Fruit fly (Drosophila melanogaster) whole organism, embryonic: ENCODE measurements around the gene pnr.
A peak's percentile ranks its signal among the peaks of the same experiment; 100 is the strongest.

Experiments used
- Adf1 ChIP-seq: fragments of 200-800 bp; sonication (Bioruptor generic); IDR thresholded peaks from 2 replicates; pipeline ENCODE4 v1.3.6; 2022; ENCODE audit warnings: missing biosample characterization, missing genetic modification characterization
- Atf6 ChIP-seq: fragments of 200-800 bp; sonication (Bioruptor generic); IDR thresholded peaks from 2 replicates; pipeline ENCODE4 v1.3.6; 2022; ENCODE audit warnings: missing biosample characterization, missing genetic modification characterization
- Awh ChIP-seq: fragments of 200-800 bp; sonication (Bioruptor generic); IDR thresholded peaks from 2 replicates; pipeline ENCODE4, ENCODE4 v1.3.6; 2022; ENCODE audit warnings: missing biosample characterization, missing genetic modification characterization
- CG10979 ChIP-seq: fragments of 200-800 bp; sonication (Bioruptor generic); optimal IDR thresholded peaks from 2 replicates; lab custom pipeline; 2018; ENCODE audit warnings: missing biosample characterization, mild to moderate bottlenecking, missing genetic modification characterization, moderate library complexity
- CG12104 ChIP-seq: fragments of 200-800 bp; sonication (Bioruptor generic); optimal IDR thresholded peaks from 3 replicates; lab custom pipeline; 2016; ENCODE audit warnings: missing biosample characterization, missing genetic modification characterization
- CG12236 ChIP-seq: fragments of 200-800 bp; sonication (Bioruptor generic); optimal IDR thresholded peaks from 2 replicates; lab custom pipeline; 2016; ENCODE audit warnings: missing biosample characterization, missing genetic modification characterization
- CG1233 ChIP-seq: fragments of 200-800 bp; sonication (Bioruptor generic); optimal IDR thresholded peaks from 4 replicates; lab custom pipeline; 2018; ENCODE audit warnings: missing biosample characterization, mild to moderate bottlenecking, missing genetic modification characterization
- CG13424 ChIP-seq: fragments of 200-800 bp; sonication (Bioruptor generic); optimal IDR thresholded peaks from 2 replicates; lab custom pipeline; 2019; ENCODE audit warnings: missing biosample characterization, mild to moderate bottlenecking, missing genetic modification characterization, moderate library complexity
- CG14050 ChIP-seq: fragments of 200-800 bp; sonication (Bioruptor generic); IDR thresholded peaks from 3 replicates; pipeline ENCODE4 v1.3.6; 2022; ENCODE audit warnings: missing biosample characterization, missing genetic modification characterization
- CG15073 ChIP-seq: fragments of 200-800 bp; sonication (Bioruptor generic); optimal IDR thresholded peaks from 2 replicates; lab custom pipeline; 2016; ENCODE audit warnings: missing biosample characterization, missing genetic modification characterization
- CG15601 ChIP-seq: fragments of 200-800 bp; sonication (Bioruptor generic); optimal IDR thresholded peaks from 3 replicates; lab custom pipeline; 2019; ENCODE audit warnings: missing biosample characterization, mild to moderate bottlenecking, missing genetic modification characterization, moderate library complexity
- CG16779 ChIP-seq: fragments of 200-800 bp; sonication (Bioruptor generic); IDR thresholded peaks from 2 replicates; pipeline ENCODE4 v1.3.6; 2022; ENCODE audit warnings: missing biosample characterization, missing genetic modification characterization
- CG17385 ChIP-seq: fragments of 200-800 bp; sonication (Bioruptor generic); optimal IDR thresholded peaks from 3 replicates; lab custom pipeline; 2018; ENCODE audit warnings: missing biosample characterization, mild to moderate bottlenecking, missing genetic modification characterization
- CG32767 ChIP-seq: fragments of 200-800 bp; sonication (Bioruptor generic); IDR thresholded peaks from 2 replicates; pipeline ENCODE4 v1.3.6; 2022; ENCODE audit warnings: missing biosample characterization, missing genetic modification characterization
- CG5953 ChIP-seq: fragments of 200-800 bp; sonication (Bioruptor generic); IDR thresholded peaks from 2 replicates; pipeline ENCODE4 v1.3.6; 2022; ENCODE audit warnings: missing biosample characterization, missing genetic modification characterization
- CG6813 ChIP-seq: fragments of 200-800 bp; sonication (Bioruptor generic); optimal IDR thresholded peaks from 2 replicates; lab custom pipeline; 2017; ENCODE audit warnings: missing biosample characterization, missing genetic modification characterization, mild to moderate bottlenecking, moderate library complexity, missing genetic modification reagents
- CG6854 ChIP-seq: fragments of 200-800 bp; sonication (Bioruptor generic); optimal IDR thresholded peaks from 3 replicates; lab custom pipeline; 2017; ENCODE audit warnings: missing biosample characterization, mild to moderate bottlenecking, missing genetic modification characterization
- CG8388 ChIP-seq: fragments of 200-800 bp; sonication (Bioruptor generic); optimal IDR thresholded peaks from 2 replicates; lab custom pipeline; 2019; ENCODE audit warnings: missing biosample characterization, mild to moderate bottlenecking, missing genetic modification characterization, moderate library complexity
- CG8478 ChIP-seq: fragments of >200 bp; optimal IDR thresholded peaks from 2 replicates; lab custom pipeline; 2018
- CG9437 ChIP-seq: fragments of 200-800 bp; sonication (Bioruptor generic); optimal IDR thresholded peaks from 2 replicates; lab custom pipeline; 2018; ENCODE audit warnings: missing biosample characterization, mild to moderate bottlenecking, missing genetic modification characterization
- CG9797 ChIP-seq: fragments of 200-800 bp; sonication (Bioruptor generic); optimal IDR thresholded peaks from 3 replicates; lab custom pipeline; 2018; ENCODE audit warnings: missing biosample characterization, mild to moderate bottlenecking, missing genetic modification characterization
- Dfd ChIP-seq, 2 experiments: fragments of >200 bp; optimal IDR thresholded peaks; 2 replicates each; lab custom pipeline; 2017; ENCODE audit warnings: missing biosample characterization in 2 of 2, missing genetic modification characterization in 2 of 2
- Dref ChIP-seq: fragments of 200-800 bp; sonication (Bioruptor generic); IDR thresholded peaks from 2 replicates; pipeline ENCODE4 v1.3.6; 2022; ENCODE audit warnings: missing biosample characterization, missing genetic modification characterization
- HLH4C ChIP-seq: fragments of 200-800 bp; sonication (Bioruptor generic); IDR thresholded peaks from 3 replicates; pipeline ENCODE4 v1.3.6; 2022; ENCODE audit warnings: missing biosample characterization, missing genetic modification characterization; ENCODE audit not compliant: partially characterized antibody
- Hr39 ChIP-seq: fragments of >200 bp; optimal IDR thresholded peaks from 2 replicates; lab custom pipeline; 2017
- Myb ChIP-seq: fragments of 200-800 bp; sonication (Bioruptor generic); optimal IDR thresholded peaks from 2 replicates; lab custom pipeline; 2016; ENCODE audit warnings: missing biosample characterization, missing genetic modification characterization
- NC2α ChIP-seq: fragments of 200-800 bp; sonication (Bioruptor generic); optimal IDR thresholded peaks from 2 replicates; lab custom pipeline; 2016; ENCODE audit warnings: missing biosample characterization, missing genetic modification characterization
- NC2β ChIP-seq: fragments of 200-800 bp; sonication (Bioruptor generic); optimal IDR thresholded peaks from 2 replicates; lab custom pipeline; 2016; ENCODE audit warnings: missing biosample characterization, missing genetic modification characterization
- NFAT ChIP-seq: fragments of 200-800 bp; sonication (Bioruptor generic); IDR thresholded peaks from 2 replicates; pipeline ENCODE4 v1.3.6; 2022; ENCODE audit warnings: missing biosample characterization, missing genetic modification characterization
- Neu2 ChIP-seq: fragments of 200-800 bp; sonication (Bioruptor generic); optimal IDR thresholded peaks from 3 replicates; lab custom pipeline; 2016; ENCODE audit warnings: missing biosample characterization, missing genetic modification characterization, borderline replicate concordance
- PHDP ChIP-seq: fragments of 200-800 bp; sonication (Bioruptor generic); optimal IDR thresholded peaks from 3 replicates; lab custom pipeline; 2018; ENCODE audit warnings: missing biosample characterization, mild to moderate bottlenecking, missing genetic modification characterization, moderate library complexity
- Sin3A ChIP-seq: fragments of >200 bp; optimal IDR thresholded peaks from 2 replicates; lab custom pipeline; 2018
- Spps ChIP-seq: fragments of 200-800 bp; sonication (Bioruptor generic); optimal IDR thresholded peaks from 2 replicates; lab custom pipeline; 2018; ENCODE audit warnings: missing biosample characterization, mild to moderate bottlenecking, missing genetic modification characterization
- Ssrp ChIP-seq: fragments of 200-800 bp; sonication (Bioruptor generic); optimal IDR thresholded peaks from 2 replicates; lab custom pipeline; 2018; ENCODE audit warnings: missing biosample characterization, mild to moderate bottlenecking, missing genetic modification characterization, moderate library complexity
- cg ChIP-seq: fragments of 200-800 bp; sonication (Bioruptor generic); optimal IDR thresholded peaks from 3 replicates; lab custom pipeline; 2019; ENCODE audit warnings: missing biosample characterization, mild to moderate bottlenecking, missing genetic modification characterization, moderate library complexity
- chn ChIP-seq: fragments of 200-800 bp; sonication (Bioruptor generic); optimal IDR thresholded peaks from 2 replicates; lab custom pipeline; 2016; ENCODE audit warnings: missing biosample characterization, missing genetic modification characterization
- ci ChIP-seq: fragments of 200-800 bp; sonication (Bioruptor generic); IDR thresholded peaks from 3 replicates; pipeline ENCODE4 v1.3.6; 2022; ENCODE audit warnings: missing biosample characterization, missing genetic modification characterization
- dan ChIP-seq: fragments of 200-800 bp; sonication (Bioruptor generic); IDR thresholded peaks from 2 replicates; pipeline ENCODE4 v1.3.6; 2022; ENCODE audit warnings: missing biosample characterization, missing genetic modification characterization
- en ChIP-seq: fragments of 200-800 bp; sonication (Bioruptor generic); optimal IDR thresholded peaks from 2 replicates; lab custom pipeline; 2016; ENCODE audit warnings: missing biosample characterization, missing genetic modification characterization
- fu2 ChIP-seq: fragments of 200-800 bp; sonication (Bioruptor generic); optimal IDR thresholded peaks from 2 replicates; lab custom pipeline; 2016; ENCODE audit warnings: missing biosample characterization, missing genetic modification characterization
- grau ChIP-seq: fragments of 200-800 bp; optimal IDR thresholded peaks from 3 replicates; lab custom pipeline; 2019; ENCODE audit warnings: missing biosample characterization, mild to moderate bottlenecking, missing genetic modification characterization, moderate library complexity
- gro ChIP-seq: fragments of 200-800 bp; sonication (Bioruptor generic); optimal IDR thresholded peaks from 2 replicates; lab custom pipeline; 2016; ENCODE audit warnings: missing biosample characterization, missing genetic modification characterization
- gsb-n ChIP-seq: fragments of 200-800 bp; sonication (Bioruptor generic); optimal IDR thresholded peaks from 3 replicates; lab custom pipeline; 2018; ENCODE audit warnings: missing biosample characterization, mild to moderate bottlenecking, missing genetic modification characterization
- h ChIP-seq: fragments of >200 bp; optimal IDR thresholded peaks from 2 replicates; lab custom pipeline; 2017
- nerfin-2 ChIP-seq: fragments of 200-800 bp; sonication (Bioruptor generic); IDR thresholded peaks from 2 replicates; pipeline ENCODE4 v1.3.6; 2022; ENCODE audit warnings: missing biosample characterization, missing genetic modification characterization; ENCODE audit not compliant: partially characterized antibody
- row ChIP-seq: fragments of 200-800 bp; sonication (Bioruptor generic); IDR thresholded peaks from 3 replicates; pipeline ENCODE4 v1.3.6; 2022; ENCODE audit warnings: missing biosample characterization, missing genetic modification characterization
- schlank ChIP-seq: fragments of 200-800 bp; sonication (Bioruptor generic); optimal IDR thresholded peaks from 2 replicates; lab custom pipeline; 2018; ENCODE audit warnings: missing biosample characterization, mild to moderate bottlenecking, missing genetic modification characterization
- sd ChIP-seq: fragments of 200-800 bp; sonication (Bioruptor generic); optimal IDR thresholded peaks from 3 replicates; lab custom pipeline; 2018; ENCODE audit warnings: missing biosample characterization, mild to moderate bottlenecking, missing genetic modification characterization, moderate library complexity
- twi ChIP-seq: fragments of 200-800 bp; optimal IDR thresholded peaks from 2 replicates; lab custom pipeline; 2019; ENCODE audit warnings: missing biosample characterization, mild to moderate bottlenecking, missing genetic modification characterization, moderate library complexity
- zen2 ChIP-seq: fragments of 200-800 bp; sonication (Bioruptor generic); IDR thresholded peaks from 3 replicates; pipeline ENCODE4 v1.3.6; 2022; ENCODE audit warnings: missing biosample characterization, missing genetic modification characterization; ENCODE audit not compliant: partially characterized antibody

The pnr gene

DNA sequence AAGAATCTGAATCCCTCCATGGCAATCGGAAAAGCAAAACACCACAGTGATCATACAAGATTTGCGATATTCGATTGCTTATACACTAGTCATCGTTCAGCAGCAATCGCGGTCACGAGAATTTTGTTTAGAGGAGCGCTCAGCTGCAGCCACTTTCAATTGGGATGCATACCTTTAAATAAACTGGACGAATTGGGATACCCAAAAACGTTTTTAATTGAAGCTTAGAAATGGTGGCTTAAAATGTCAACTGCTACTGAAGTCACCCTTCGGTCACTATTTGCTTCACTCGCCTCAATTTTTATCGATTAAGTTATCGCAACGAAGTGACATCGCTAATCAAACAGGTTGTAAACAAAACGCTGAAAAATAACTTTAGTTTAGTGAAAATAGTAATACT, 23.5 kb downstream of the pnr start, which contains the start of the genes IKKbeta and CG5013 (continued):
- TF ChIP-seq CG5953 (GFP tag; lab: Robert Waterston, UW) (no peak), CG8388 (no peak), CG12104 (GFP tag; lab: Kevin White, UChicago) (peak; percentile 37), Awh (GFP tag; lab: Robert Waterston, UW) (no peak), Dfd (GFP tag; optimal IDR thresholded peaks at IDR 0.05; lab: Kevin White, UChicago) (no peak), NFAT (0 out of 2 replicates have a peak, but pooled peaks have one; percentile 41)

DNA sequence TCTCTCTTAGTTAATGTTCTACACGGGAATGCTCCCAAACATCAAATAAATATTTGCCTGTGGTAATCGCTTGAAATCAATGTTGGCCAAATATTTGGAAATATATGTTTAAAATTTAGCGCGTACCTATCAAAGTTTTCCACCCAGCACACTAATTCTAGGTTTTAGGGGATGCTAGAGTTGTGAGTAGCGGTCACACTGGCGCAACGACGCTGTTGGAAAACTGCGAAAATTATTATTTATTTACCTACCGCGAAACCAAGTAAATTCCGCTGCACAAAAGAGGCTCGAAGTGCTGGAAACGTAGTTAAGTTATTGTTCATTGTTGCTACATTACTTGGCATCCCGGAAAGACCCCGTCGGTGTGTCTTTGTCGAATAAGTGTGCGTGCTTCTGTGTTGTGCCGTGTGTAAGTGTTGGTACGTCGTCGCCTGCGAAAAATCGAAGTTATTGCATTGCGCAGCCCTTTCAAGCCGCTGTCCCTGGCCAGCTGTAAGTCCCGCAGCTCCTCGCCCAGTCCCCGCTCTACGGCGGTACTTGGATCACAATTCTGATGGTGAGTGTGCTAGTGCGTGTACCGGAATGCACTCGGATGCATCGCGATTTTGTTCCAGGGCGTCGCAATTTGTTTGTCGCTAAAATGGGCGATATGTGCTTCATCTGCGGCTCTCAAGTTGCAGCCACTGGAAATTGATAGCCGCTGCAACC, 24.9 kb downstream of the pnr start, which contains the start of gene msps:
msps (plus strand) TSS at position 181 of the 708 bp plus-strand sequence.
- no peak for TF ChIP-seq gsb-n
- no peak for TF ChIP-seq NC2α (GFP tag; lab: Kevin White, UChicago)
- no peak for TF ChIP-seq chn (GFP tag; lab: Kevin White, UChicago)
- TF ChIP-seq CG17385, result no peak
- no peak for TF ChIP-seq twi (tag; lab: Kevin White, UChicago)
- TF ChIP-seq CG16779 (GFP tag; lab: Robert Waterston, UW), result no peak
- TF ChIP-seq PHDP, result no peak
- no peak for TF ChIP-seq CG9437 (GFP tag; lab: Kevin White, UChicago)
- no peak for TF ChIP-seq grau
- TF ChIP-seq row (GFP tag; lab: Robert Waterston, UW), result 0 out of 3 replicates have a peak, but pooled peaks have one; percentile 17
- TF ChIP-seq Adf1 (GFP tag; lab: Robert Waterston, UW), result no peak; the same call in 1 of the 2 replicates
- TF ChIP-seq gro (GFP tag; lab: Kevin White, UChicago), result no peak
- no peak for TF ChIP-seq Hr39 (lab: Kevin White, UChicago)
- TF ChIP-seq CG13424 (tag; lab: Kevin White, UChicago), result no peak
- peak; percentile 52; the same call in 2 of the 3 replicates for TF ChIP-seq HLH4C (GFP tag; lab: Robert Waterston, UW)
- no peak for TF ChIP-seq CG6854
- no peak for TF ChIP-seq en (GFP tag; lab: Kevin White, UChicago)
- TF ChIP-seq CG8478, result no peak
- TF ChIP-seq CG15073, result no peak
- no peak for TF ChIP-seq dan (GFP tag; lab: Robert Waterston, UW)
- TF ChIP-seq CG10979 (tag; lab: Kevin White, UChicago), result no peak
- no peak for TF ChIP-seq sd
- no peak for TF ChIP-seq CG14050 (GFP tag; lab: Robert Waterston, UW)
- no peak for TF ChIP-seq CG12236
- no peak for TF ChIP-seq CG32767 (GFP tag; lab: Robert Waterston, UW)
- no peak for TF ChIP-seq CG6813
- TF ChIP-seq Spps, result no peak
- TF ChIP-seq Atf6 (GFP tag; lab: Robert Waterston, UW), result no peak
- TF ChIP-seq Neu2 (GFP tag; lab: Kevin White, UChicago), result no peak
- TF ChIP-seq Dref (GFP tag; lab: Robert Waterston, UW), result peak; percentile 32; the same call in 1 of the 2 replicates
- TF ChIP-seq zen2 (GFP tag; lab: Robert Waterston, UW), result no peak
- TF ChIP-seq CG15601 (tag; lab: Kevin White, UChicago), result no peak
- peak; percentile 56 for TF ChIP-seq Sin3A (lab: Kevin White, UChicago)
- TF ChIP-seq NC2β, result no peak
- TF ChIP-seq schlank (tag; lab: Kevin White, UChicago), result no peak
- TF ChIP-seq fu2 (GFP tag; lab: Kevin White, UChicago), result no peak
- no peak for TF ChIP-seq Ssrp (tag; lab: Kevin White, UChicago)
- no peak for TF ChIP-seq CG1233
- TF ChIP-seq Myb (GFP tag; lab: Kevin White, UChicago), result peak; percentile 47
- peak; percentile 78 for TF ChIP-seq nerfin-2 (GFP tag; lab: Robert Waterston, UW)
- peak; percentile 87 for TF ChIP-seq CG9797
- no peak for TF ChIP-seq h (lab: Kevin White, UChicago)
- TF ChIP-seq cg (GFP tag; lab: Kevin White, UChicago), result peak; percentile 81
- TF ChIP-seq ci (GFP tag; lab: Robert Waterston, UW), result 0 out of 3 replicates have a peak, but pooled peaks have one; percentile 5
